Worm (Caenorhabditis elegans) whole organism, L4 larva: Measurements from ENCODE around the gene tag-343.
A peak's percentile ranks its signal among the peaks of the same experiment; 100 is the strongest.

Experiments used
- F44E2.7 ChIP-seq: fragments of 200-800 bp; sonication (Bioruptor generic); IDR thresholded peaks from 2 replicates; pipeline ENCODE4 v2.1.2; 2022; ENCODE audit warnings: missing genetic modification characterization, missing compliant biosample characterization
- ama-1 ChIP-seq: fragments of 150-350 bp; optimal IDR thresholded peaks from 2 replicates; lab custom pipeline; 2014; ENCODE audit warnings: inconsistent platforms, mixed read lengths
- daf-16 ChIP-seq, 3 experiments: sonication (generic microtip); optimal IDR thresholded peaks; 2 replicates each; lab custom pipeline; 2016 to 2017; ENCODE audit warnings: missing genetic modification characterization in 3 of 3, missing genetic modification reagents in 3 of 3, mild to moderate bottlenecking in 2 of 3, missing compliant biosample characterization in 2 of 3, missing biosample characterization in 1 of 3, moderate library complexity in 1 of 3
- dmd-6 ChIP-seq: fragments of 200-800 bp; sonication (Bioruptor generic); IDR thresholded peaks from 2 replicates; pipeline ENCODE4 v1.3.6; 2022; ENCODE audit warnings: missing genetic modification reagents, missing genetic modification characterization, missing compliant biosample characterization
- dve-1 ChIP-seq: sonication (generic microtip); optimal IDR thresholded peaks from 2 replicates; lab custom pipeline; 2017; ENCODE audit warnings: antibody characterized with exemption, mild to moderate bottlenecking, missing genetic modification characterization, missing compliant biosample characterization; ENCODE audit not compliant: insufficient read depth
- fos-1 ChIP-seq: fragments of 150-350 bp; optimal IDR thresholded peaks from 2 replicates; lab custom pipeline; 2014; ENCODE audit warnings: missing biosample characterization, missing genetic modification characterization
- hif-1 ChIP-seq, 2 experiments: sonication (generic microtip); optimal IDR thresholded peaks; 2 replicates each; lab custom pipeline; 2016 to 2017; ENCODE audit warnings: missing compliant biosample characterization in 2 of 2, missing genetic modification characterization in 2 of 2, missing genetic modification reagents in 2 of 2, missing genotype in 2 of 2, mild to moderate bottlenecking in 1 of 2
- hlh-11 ChIP-seq: fragments of 200-800 bp; sonication (Bioruptor generic); optimal IDR thresholded peaks from 2 replicates; lab custom pipeline; 2018; ENCODE audit warnings: mild to moderate bottlenecking, missing genetic modification characterization, missing compliant biosample characterization
- hlh-30 ChIP-seq: sonication (generic microtip); optimal IDR thresholded peaks from 2 replicates; lab custom pipeline; 2017; ENCODE audit warnings: antibody characterized with exemption, mild to moderate bottlenecking, missing genetic modification characterization, missing compliant biosample characterization; ENCODE audit not compliant: insufficient read depth
- lin-1 ChIP-seq: fragments of 200-800 bp; sonication (Bioruptor generic); IDR thresholded peaks from 2 replicates; pipeline ENCODE4 v1.3.6; 2022; ENCODE audit warnings: missing genetic modification reagents, missing genetic modification characterization, missing compliant biosample characterization
- lin-13 ChIP-seq: fragments of 150-350 bp; optimal IDR thresholded peaks from 2 replicates; lab custom pipeline; 2014; ENCODE audit warnings: missing biosample characterization, missing genetic modification reagents, missing genetic modification characterization
- lir-3 ChIP-seq: sonication (generic microtip); optimal IDR thresholded peaks from 2 replicates; lab custom pipeline; 2016; ENCODE audit warnings: mild to moderate bottlenecking, missing genetic modification characterization, missing compliant biosample characterization
- madf-9 ChIP-seq: fragments of 200-800 bp; sonication (Bioruptor generic); conservative IDR thresholded peaks from 2 replicates; pipeline ENCODE4 v1.3.6; 2022; ENCODE audit warnings: missing genetic modification reagents, missing genetic modification characterization, missing compliant biosample characterization
- mep-1 ChIP-seq: fragments of 150-350 bp; sonication (generic microtip); optimal IDR thresholded peaks from 3 replicates; lab custom pipeline; 2014; ENCODE audit warnings: missing biosample characterization, missing genetic modification characterization
- mes-2 ChIP-seq: sonication (generic microtip); optimal IDR thresholded peaks from 2 replicates; lab custom pipeline; 2016; ENCODE audit warnings: missing genotype, mild to moderate bottlenecking, missing genetic modification characterization, missing compliant biosample characterization; ENCODE audit not compliant: poor library complexity, severe bottlenecking
- mxl-3 ChIP-seq: fragments of 200-800 bp; sonication (Bioruptor generic); optimal IDR thresholded peaks from 2 replicates; lab custom pipeline; 2018; ENCODE audit warnings: mild to moderate bottlenecking, missing genetic modification characterization, missing compliant biosample characterization
- nhr-237 ChIP-seq: sonication (generic microtip); optimal IDR thresholded peaks from 2 replicates; lab custom pipeline; 2017; ENCODE audit warnings: missing biosample characterization, missing genetic modification characterization
- nhr-25 ChIP-seq: sonication (generic microtip); optimal IDR thresholded peaks from 2 replicates; lab custom pipeline; 2017; ENCODE audit warnings: missing genetic modification characterization, mild to moderate bottlenecking, missing compliant biosample characterization, antibody characterized with exemption, moderate library complexity, borderline replicate concordance; ENCODE audit not compliant: insufficient read depth
- nhr-28 ChIP-seq: fragments of 150-350 bp; optimal IDR thresholded peaks from 2 replicates; lab custom pipeline; 2014; ENCODE audit warnings: missing biosample characterization, missing genetic modification characterization
- nhr-41 ChIP-seq: fragments of 200-800 bp; sonication (Bioruptor generic); IDR thresholded peaks from 2 replicates; pipeline ENCODE4 v1.3.6; 2022; ENCODE audit warnings: missing genetic modification reagents, missing genetic modification characterization, missing compliant biosample characterization
- nhr-48 ChIP-seq: sonication (generic microtip); optimal IDR thresholded peaks from 2 replicates; lab custom pipeline; 2016; ENCODE audit warnings: mild to moderate bottlenecking, missing genetic modification characterization, missing compliant biosample characterization
- nhr-6 ChIP-seq: fragments of 150-350 bp; optimal IDR thresholded peaks from 2 replicates; lab custom pipeline; 2014; ENCODE audit warnings: missing biosample characterization, missing genetic modification characterization
- nhr-76 ChIP-seq: fragments of 150-350 bp; optimal IDR thresholded peaks from 2 replicates; lab custom pipeline; 2014; ENCODE audit warnings: missing biosample characterization, missing genetic modification characterization
- nhr-77 ChIP-seq: fragments of 150-350 bp; optimal IDR thresholded peaks from 2 replicates; lab custom pipeline; 2014; ENCODE audit warnings: missing biosample characterization, missing genetic modification characterization
- pha-4 ChIP-seq, 2 experiments: fragments of 150-350 bp in 1 of 2; fragments of 200-800 bp in 1 of 2; sonication (Bioruptor generic) in 1 of 2; IDR thresholded peaks in 1 of 2; optimal IDR thresholded peaks in 1 of 2; 2 replicates each; pipeline versions ENCODE4 v1.3.6 to Lab custom; 2014 to 2022; ENCODE audit warnings: missing genetic modification characterization in 2 of 2, missing genetic modification reagents in 2 of 2, missing biosample characterization in 1 of 2, missing compliant biosample characterization in 1 of 2
- php-3 ChIP-seq: fragments of 200-800 bp; sonication (Bioruptor generic); IDR thresholded peaks from 2 replicates; pipeline ENCODE4 v1.3.6; 2022; ENCODE audit warnings: missing genetic modification reagents, missing genetic modification characterization, missing compliant biosample characterization
- pqm-1 ChIP-seq: sonication (generic microtip); optimal IDR thresholded peaks from 2 replicates; lab custom pipeline; 2017; ENCODE audit warnings: missing biosample characterization, missing genetic modification characterization
- sdz-12 ChIP-seq: fragments of 200-800 bp; sonication (Bioruptor generic); optimal IDR thresholded peaks from 2 replicates; lab custom pipeline; 2018; ENCODE audit warnings: mild to moderate bottlenecking, missing genetic modification characterization, missing compliant biosample characterization
- spr-1 ChIP-seq: sonication (generic microtip); optimal IDR thresholded peaks from 2 replicates; lab custom pipeline; 2016; ENCODE audit warnings: mild to moderate bottlenecking, missing genetic modification characterization, missing compliant biosample characterization
- unc-130 ChIP-seq: sonication (generic microtip); optimal IDR thresholded peaks from 2 replicates; lab custom pipeline; 2016; ENCODE audit warnings: missing genetic modification reagents, missing genetic modification characterization, missing compliant biosample characterization
- unc-39 ChIP-seq: sonication (generic microtip); optimal IDR thresholded peaks from 2 replicates; lab custom pipeline; 2017; ENCODE audit warnings: missing biosample characterization, missing genetic modification characterization
- unc-62 ChIP-seq, 3 experiments: fragments of 150-350 bp in 1 of 3; sonication (generic microtip); optimal IDR thresholded peaks in 2 of 3; peaks in 1 of 3; 1 replicate in 1 of 3; 2 replicates in 2 of 3; lab custom pipeline; 2014 to 2017; ENCODE audit warnings: missing biosample characterization in 3 of 3, missing genetic modification characterization in 3 of 3, missing genetic modification reagents in 3 of 3, missing genotype in 1 of 3

The tag-343 gene

DNA sequence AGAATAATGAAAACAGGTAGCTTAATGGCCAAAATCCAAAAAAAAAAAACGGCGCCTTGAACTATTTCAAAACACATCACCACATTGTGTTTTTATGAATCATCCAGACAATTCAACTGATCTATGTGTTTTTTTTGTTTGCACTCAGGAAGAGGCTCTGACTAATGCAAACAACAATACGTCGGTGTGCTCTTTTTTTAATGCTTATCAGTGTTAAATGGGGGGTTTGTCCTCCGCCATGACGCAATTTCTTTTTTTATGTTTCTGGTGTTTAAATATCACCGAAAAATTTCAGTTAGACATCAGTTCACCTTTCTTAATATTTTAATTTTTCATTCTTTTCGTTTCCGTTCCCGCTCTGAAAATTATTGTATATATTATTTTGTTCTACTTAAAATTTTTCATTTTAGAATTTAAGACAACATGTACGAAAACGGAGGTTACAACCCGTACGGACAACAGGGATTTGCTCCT, 4.6 kb upstream of the tag-343 start, which contains the start of gene F22H10.2 (continued):
- TF ChIP-seq dmd-6 (peak; percentile 49; the same call in 1 of the 2 replicates), hif-1 (tag; optimal IDR thresholded peaks at IDR 0.05; lab: Kevin White, UChicago) (peak in 1 of 2 experiments; percentile 6), nhr-77 (tag; lab: Kevin White, UChicago) (no peak)

DNA sequence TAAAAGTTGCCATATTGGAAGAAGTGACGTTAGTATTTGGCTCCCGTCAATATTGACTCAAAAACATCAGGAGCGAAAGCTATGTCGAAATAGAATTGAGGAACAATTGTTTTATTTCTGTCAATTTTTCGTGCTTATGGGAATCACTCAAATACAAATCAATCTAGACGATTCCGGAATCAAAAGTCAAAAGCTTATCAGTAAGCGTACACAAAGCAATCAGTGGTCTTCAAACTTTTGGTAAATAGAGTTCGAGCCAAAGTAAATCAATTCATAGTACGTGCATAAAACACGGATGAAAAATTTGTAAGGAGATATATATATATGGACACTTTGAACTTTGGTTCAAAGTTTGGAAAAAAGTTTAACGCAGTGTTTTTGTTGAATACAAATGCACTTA, 3.6 kb upstream of the tag-343 start:
- TF ChIP-seq dmd-6 (peak; percentile 38), nhr-28 (tag; lab: Kevin White, UChicago) (peak; percentile 15), lin-13 (GFP tag; lab: Kevin White, UChicago) (peak; percentile 3), nhr-41 (GFP tag; lab: Robert Waterston, UW) (no peak), hif-1 (tag; optimal IDR thresholded peaks at IDR 0.05; lab: Kevin White, UChicago) (peak in 1 of 2 experiments; percentile 2), ama-1 (lab: Kevin White, UChicago) (no peak), daf-16 (GFP tag; optimal IDR thresholded peaks at IDR 0.05; lab: Kevin White, UChicago) (no peak), daf-16 (tag; optimal IDR thresholded peaks at IDR 0.05; lab: Kevin White, UChicago) (peak; percentile 86), unc-62 (GFP tag; optimal IDR thresholded peaks at IDR 0.05 in 1 of 2; lab: Kevin White, UChicago) (peak in 1 of 2 experiments; percentile 66), unc-62 (tag; optimal IDR thresholded peaks at IDR 0.05; lab: Kevin White, UChicago) (no peak)

DNA sequence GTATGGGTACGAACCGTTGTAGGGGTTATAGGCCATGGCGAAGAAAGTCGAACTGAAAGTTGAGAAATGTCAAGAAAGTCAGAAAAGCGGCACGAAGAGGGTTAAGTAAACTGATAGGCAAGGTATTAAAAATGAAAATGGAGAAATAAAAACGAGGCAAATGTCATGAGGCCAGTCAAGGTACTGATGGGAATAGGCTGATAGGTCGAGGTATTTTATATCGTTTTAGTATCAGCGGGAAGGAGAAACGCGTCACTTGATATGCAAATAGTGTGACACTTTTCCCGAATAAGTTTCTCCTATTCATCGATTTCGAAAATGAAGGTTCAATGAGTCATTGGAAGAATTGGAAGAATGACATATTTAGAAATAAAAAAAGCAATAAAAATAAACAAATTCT, 3.1 kb upstream of the tag-343 start, which contains the start of gene F22H10.3:
Gene F22H10.3, minus strand, starts transcription at position 36 of the 400 bp plus-strand sequence.
- no peak for TF ChIP-seq daf-16 (GFP tag; optimal IDR thresholded peaks at IDR 0.05; lab: Kevin White, UChicago)
- peak; percentile 16 for TF ChIP-seq daf-16 (tag; optimal IDR thresholded peaks at IDR 0.05; lab: Kevin White, UChicago)
- TF ChIP-seq spr-1 (tag; lab: Kevin White, UChicago): no peak
- peak; percentile 53 for TF ChIP-seq hlh-30 (tag; lab: Kevin White, UChicago)
- TF ChIP-seq nhr-25: no peak
- TF ChIP-seq nhr-41 (GFP tag; lab: Robert Waterston, UW): 0 out of 2 replicates have a peak, but pooled peaks have one; percentile 20
- TF ChIP-seq nhr-76 (tag; lab: Kevin White, UChicago): no peak
- peak; percentile 39 for TF ChIP-seq nhr-28 (tag; lab: Kevin White, UChicago)
- no peak for TF ChIP-seq nhr-237 (tag; lab: Kevin White, UChicago)
- peak; percentile 13 for TF ChIP-seq mes-2 (tag; lab: Kevin White, UChicago)
- TF ChIP-seq ama-1 (lab: Kevin White, UChicago): peak; percentile 27
- no peak for TF ChIP-seq pha-4 (GFP tag; IDR thresholded peaks at IDR 0.05; lab: Robert Waterston, UW)
- no peak for TF ChIP-seq pha-4 (tag; optimal IDR thresholded peaks at IDR 0.05; lab: Kevin White, UChicago)
- TF ChIP-seq lin-1 (GFP tag; lab: Robert Waterston, UW): peak; percentile 18; the same call in 1 of the 2 replicates
- peak; percentile 44 for TF ChIP-seq nhr-77 (tag; lab: Kevin White, UChicago)
- TF ChIP-seq madf-9 (GFP tag; lab: Robert Waterston, UW): no peak
- peak; percentile 26 for TF ChIP-seq mep-1
- TF ChIP-seq lir-3: no peak
- TF ChIP-seq unc-39 (tag; lab: Kevin White, UChicago): no peak
- TF ChIP-seq mxl-3: peak; percentile 3
- TF ChIP-seq lin-13 (GFP tag; lab: Kevin White, UChicago): no peak
- TF ChIP-seq unc-62 (GFP tag; optimal IDR thresholded peaks at IDR 0.05 in 1 of 2; lab: Kevin White, UChicago): peak in 1 of 2 experiments; percentile 13
- no peak for TF ChIP-seq unc-62 (tag; optimal IDR thresholded peaks at IDR 0.05; lab: Kevin White, UChicago)
- TF ChIP-seq dmd-6: peak; percentile 62
- TF ChIP-seq pqm-1 (tag; lab: Kevin White, UChicago): peak; percentile 73
- no peak for TF ChIP-seq unc-130
- TF ChIP-seq nhr-48 (tag; lab: Kevin White, UChicago): no peak
- peak; percentile 50 for TF ChIP-seq hlh-11 (tag; lab: Kevin White, UChicago)
- peak; percentile 7 for TF ChIP-seq nhr-6 (tag; lab: Kevin White, UChicago)
- TF ChIP-seq php-3: peak; percentile 73
- no peak for TF ChIP-seq sdz-12
- peak; percentile 74 for TF ChIP-seq dve-1
- TF ChIP-seq F44E2.7 (GFP tag; lab: Robert Waterston, UW): no peak
- no peak for TF ChIP-seq fos-1 (tag; lab: Kevin White, UChicago)
